Worm (Caenorhabditis elegans) whole organism, midembryonic: Measurements from ENCODE around the gene srt-44.

Experiments used
- T22C8.4 ChIP-seq: fragments of 200-800 bp; sonication (Bioruptor generic); IDR thresholded peaks from 2 replicates; pipeline ENCODE4 v1.3.6; 2022; ENCODE audit warnings: missing genetic modification characterization, missing compliant biosample characterization
- cog-1 ChIP-seq: sonication (generic microtip); optimal IDR thresholded peaks from 2 replicates; lab custom pipeline; 2016; ENCODE audit warnings: missing genetic modification characterization, missing compliant biosample characterization
- flt-1 ChIP-seq: fragments of 200-800 bp; sonication (Bioruptor generic); IDR thresholded peaks from 2 replicates; pipeline ENCODE4 v1.3.6; 2022; ENCODE audit warnings: missing genetic modification characterization, missing compliant biosample characterization
- klf-2 ChIP-seq: fragments of 200-800 bp; sonication (Bioruptor generic); conservative IDR thresholded peaks from 2 replicates; pipeline ENCODE4 v1.3.6; 2022; ENCODE audit warnings: missing genetic modification reagents, missing genetic modification characterization, missing compliant biosample characterization
- med-1 ChIP-seq: sonication (generic microtip); optimal IDR thresholded peaks from 2 replicates; lab custom pipeline; 2017; ENCODE audit warnings: missing genetic modification characterization, mild to moderate bottlenecking, missing compliant biosample characterization, antibody characterized with exemption, missing genetic modification reagents; ENCODE audit not compliant: insufficient read depth
- ref-1 ChIP-seq: fragments of 200-800 bp; sonication (Bioruptor generic); conservative IDR thresholded peaks from 2 replicates; pipeline ENCODE4 v1.3.6; 2022; ENCODE audit warnings: missing genetic modification reagents, missing genetic modification characterization, missing compliant biosample characterization
- tab-1 ChIP-seq: fragments of 200-800 bp; sonication (Bioruptor generic); IDR thresholded peaks from 2 replicates; pipeline ENCODE4 v1.3.6; 2022; ENCODE audit warnings: missing genetic modification characterization, missing compliant biosample characterization
- ztf-23 ChIP-seq: fragments of 200-800 bp; sonication (Bioruptor generic); IDR thresholded peaks from 2 replicates; pipeline ENCODE4 v1.3.6; 2022; ENCODE audit warnings: missing genetic modification reagents, missing genetic modification characterization, missing compliant biosample characterization
- ztf-29 ChIP-seq: fragments of 200-800 bp; sonication (Bioruptor generic); IDR thresholded peaks from 2 replicates; pipeline ENCODE4 v1.3.6; 2022; ENCODE audit warnings: missing genetic modification reagents, missing genetic modification characterization, missing compliant biosample characterization

srt-44 gene

DNA sequence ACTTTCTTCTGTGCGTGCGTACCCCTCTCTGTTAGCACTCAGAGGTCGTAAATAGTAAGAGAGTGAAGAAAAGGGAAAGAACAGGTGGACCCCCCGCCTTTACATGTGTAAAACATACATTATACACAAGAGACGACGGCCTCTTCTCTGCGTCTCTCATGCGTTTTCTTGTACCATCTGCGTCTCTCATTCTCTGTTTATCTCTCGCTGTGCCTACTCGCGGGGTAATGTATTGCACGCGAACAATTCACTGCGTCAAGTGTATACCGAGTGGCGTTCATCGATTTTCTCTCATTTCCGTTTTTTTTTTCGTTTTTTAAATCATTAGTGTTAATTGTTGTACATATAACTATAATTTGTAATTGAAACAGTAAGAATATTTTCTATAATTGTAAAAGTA lies 3.8 kb downstream of the srt-44 start:
- peak; percentile 92 for TF ChIP-seq cog-1
- no peak for TF ChIP-seq tab-1

ce11 chrIV:15108475-15108874 lies 5.0 kb downstream of the srt-44 start, which contains the start of gene M199.2:
Gene M199.2 (plus strand): TSS chrIV:15108775.
- TF ChIP-seq med-1 (GFP tag; lab: Kevin White, UChicago), result no peak
- no peak for TF ChIP-seq cog-1
- TF ChIP-seq flt-1 (GFP tag; lab: Robert Waterston, UW), result no peak
- TF ChIP-seq T22C8.4 (GFP tag; lab: Robert Waterston, UW), result no peak
- no peak for TF ChIP-seq ztf-23 (GFP tag; lab: Robert Waterston, UW)
- TF ChIP-seq tab-1, result no peak
- TF ChIP-seq ref-1 (GFP tag; lab: Robert Waterston, UW), result no peak
- TF ChIP-seq ztf-29, result no peak
- no peak for TF ChIP-seq klf-2 (GFP tag; lab: Robert Waterston, UW)

DNA sequence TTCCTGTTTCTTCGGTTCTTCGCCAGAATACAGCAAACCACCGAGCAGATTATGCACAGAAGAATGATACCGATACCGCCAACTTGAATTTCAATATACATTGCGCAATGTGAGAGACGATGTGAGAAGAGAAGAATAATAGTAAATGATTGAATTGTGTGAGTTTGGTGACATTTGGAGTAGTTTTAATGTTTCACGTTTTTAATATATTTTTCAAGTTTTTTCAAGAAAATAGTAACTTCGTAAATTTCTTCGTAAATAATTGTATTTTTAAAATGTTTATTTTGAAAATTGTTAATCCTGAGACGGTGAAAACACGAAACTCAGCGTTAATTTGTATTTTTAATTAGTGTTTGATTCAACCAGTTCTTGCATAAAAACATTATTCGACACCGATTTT lies 9.7 kb downstream of the srt-44 start, which contains the start of gene M199.134:
Gene M199.134, minus strand, starts transcription at position 101 of the 400 bp plus-strand sequence.
- TF ChIP-seq med-1 (GFP tag; lab: Kevin White, UChicago) (no peak), cog-1 (no peak), ztf-23 (GFP tag; lab: Robert Waterston, UW) (no peak), ref-1 (GFP tag; lab: Robert Waterston, UW) (no peak), T22C8.4 (GFP tag; lab: Robert Waterston, UW) (no peak), flt-1 (GFP tag; lab: Robert Waterston, UW) (no peak), ztf-29 (no peak), tab-1 (no peak)

DNA sequence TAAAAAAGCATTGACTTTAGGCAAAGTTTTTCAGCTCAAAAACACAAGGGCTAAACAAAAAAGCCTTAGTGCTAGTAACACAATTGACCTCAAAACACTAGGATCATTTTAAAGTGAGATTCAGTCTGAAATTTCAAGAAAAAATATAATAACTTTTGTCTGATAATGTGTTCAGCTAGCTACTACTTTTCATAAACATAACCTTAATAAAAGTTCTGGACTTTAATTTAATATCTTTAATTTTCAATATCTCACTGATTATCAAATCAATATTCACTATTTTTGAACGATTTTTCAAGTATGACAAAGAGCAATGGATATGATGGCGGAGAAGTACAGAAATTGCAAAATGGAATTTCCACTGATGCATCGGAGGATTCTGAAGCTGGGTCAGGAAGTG lies 10.9 kb downstream of the srt-44 start, which contains the start of gene M199.135:
Gene M199.135, plus strand, starts transcription at position 301 of the 400 bp plus-strand sequence.
- TF ChIP-seq cog-1 (no peak), ref-1 (GFP tag; lab: Robert Waterston, UW) (no peak), T22C8.4 (GFP tag; lab: Robert Waterston, UW) (no peak), tab-1 (no peak), klf-2 (GFP tag; lab: Robert Waterston, UW) (no peak), ztf-23 (GFP tag; lab: Robert Waterston, UW) (no peak), med-1 (GFP tag; lab: Kevin White, UChicago) (no peak), ztf-29 (no peak)

ce11 chrIV:15118390-15118789 lies 15.0 kb downstream of the srt-44 start, which contains the start of gene M199.136:
Gene M199.136 (plus strand): TSS chrIV:15118690.
- TF ChIP-seq med-1 (GFP tag; lab: Kevin White, UChicago) (no peak), flt-1 (GFP tag; lab: Robert Waterston, UW) (no peak), ref-1 (GFP tag; lab: Robert Waterston, UW) (no peak), tab-1 (no peak), T22C8.4 (GFP tag; lab: Robert Waterston, UW) (no peak), cog-1 (no peak), klf-2 (GFP tag; lab: Robert Waterston, UW) (no peak), ztf-29 (no peak), ztf-23 (GFP tag; lab: Robert Waterston, UW) (no peak)

DNA sequence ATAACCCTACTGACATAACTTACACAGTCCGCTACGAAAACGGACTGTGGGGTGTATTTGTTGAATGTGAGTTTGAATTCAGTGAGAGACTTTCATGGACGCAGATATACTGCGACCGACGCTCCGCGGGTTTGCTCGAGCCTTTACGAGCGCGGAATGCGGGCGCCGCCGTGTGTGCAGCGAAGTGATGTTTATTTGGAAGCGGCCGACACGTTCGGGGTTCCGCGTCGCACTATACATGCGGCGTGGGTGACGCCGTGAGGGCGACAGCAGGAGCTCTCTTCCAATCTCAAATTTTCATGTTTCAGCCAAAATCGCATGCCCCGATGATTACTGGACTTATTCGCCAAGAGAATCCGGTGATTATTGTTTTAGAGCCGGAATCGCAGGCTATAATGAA lies 15.8 kb downstream of the srt-44 start:
- TF ChIP-seq med-1 (GFP tag; lab: Kevin White, UChicago) (no peak), T22C8.4 (GFP tag; lab: Robert Waterston, UW) (no peak), flt-1 (GFP tag; lab: Robert Waterston, UW) (no peak), ztf-23 (GFP tag; lab: Robert Waterston, UW) (no peak), ref-1 (GFP tag; lab: Robert Waterston, UW) (no peak), cog-1 (no peak), tab-1 (no peak), ztf-29 (no peak), klf-2 (GFP tag; lab: Robert Waterston, UW) (no peak)

- TF ChIP-seq cog-1, result no peak
- TF ChIP-seq med-1 (GFP tag; lab: Kevin White, UChicago), result no peak
- TF ChIP-seq ztf-29, result no peak
These were observed 17.3 kb downstream of the srt-44 start, which contains the start of gene clec-189 for ce11 chrIV:15120746-15121145. Gene clec-189 (plus strand): TSS chrIV:15120837.

ce11 chrIV:15122882-15123281 lies 19.5 kb downstream of the srt-44 start, which contains the start of gene M199.7:
Gene M199.7 (plus strand): TSS chrIV:15123182.
- TF ChIP-seq T22C8.4 (GFP tag; lab: Robert Waterston, UW) (no peak), ref-1 (GFP tag; lab: Robert Waterston, UW) (no peak), med-1 (GFP tag; lab: Kevin White, UChicago) (no peak), klf-2 (GFP tag; lab: Robert Waterston, UW) (no peak), ztf-29 (no peak), cog-1 (no peak), tab-1 (no peak), flt-1 (GFP tag; lab: Robert Waterston, UW) (no peak), ztf-23 (GFP tag; lab: Robert Waterston, UW) (no peak)

- TF ChIP-seq T22C8.4 (GFP tag; lab: Robert Waterston, UW) (no peak), klf-2 (GFP tag; lab: Robert Waterston, UW) (no peak), tab-1 (no peak), ztf-23 (GFP tag; lab: Robert Waterston, UW) (no peak)
These were observed 22.6 kb downstream of the srt-44 start, which contains the start of gene clec-190 for ce11 chrIV:15126021-15126420. Gene clec-190 (minus strand): TSS chrIV:15126121.

DNA sequence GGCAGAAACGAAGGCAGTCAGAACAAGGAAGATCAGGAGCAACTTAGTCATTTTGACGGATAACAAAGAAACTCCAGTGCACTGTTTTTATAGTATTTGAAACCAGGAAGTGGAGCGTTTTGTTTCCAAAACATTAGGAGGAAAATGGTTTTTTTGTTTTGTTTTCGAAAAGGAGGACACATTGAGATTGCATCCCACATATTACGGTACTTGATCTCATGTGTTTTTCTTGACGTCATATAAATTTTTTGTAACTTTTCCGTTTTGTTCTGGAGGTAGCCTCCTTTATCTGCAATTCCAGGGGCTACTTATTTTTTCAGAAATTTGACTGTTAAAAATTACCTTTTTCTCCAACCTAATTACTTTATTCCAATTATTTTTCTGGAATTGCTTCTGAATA lies 24.3 kb downstream of the srt-44 start, which contains the start of gene M199.9:
Gene M199.9, minus strand, starts transcription at position 101 of the 400 bp plus-strand sequence.
- TF ChIP-seq med-1 (GFP tag; lab: Kevin White, UChicago), result no peak
- no peak for TF ChIP-seq ref-1 (GFP tag; lab: Robert Waterston, UW)
- no peak for TF ChIP-seq ztf-23 (GFP tag; lab: Robert Waterston, UW)
- TF ChIP-seq tab-1, result no peak
- no peak for TF ChIP-seq cog-1
- no peak for TF ChIP-seq ztf-29
- no peak for TF ChIP-seq flt-1 (GFP tag; lab: Robert Waterston, UW)
- no peak for TF ChIP-seq T22C8.4 (GFP tag; lab: Robert Waterston, UW)
- TF ChIP-seq klf-2 (GFP tag; lab: Robert Waterston, UW), result no peak
